Worm (Caenorhabditis elegans): ENCODE results near the gene fbxa-154.
A peak's percentile ranks its signal among the peaks of the same experiment; 100 is the strongest.

fbxa-154 gene

ce11 chrV:15572613-15573012 is 32.3 kb downstream of the fbxa-154 start, which contains the start of gene fbxa-94:
Gene fbxa-94 (plus strand): TSS chrV:15572913.
- TF ChIP-seq D1046.2 (GFP tag; IDR thresholded peaks at IDR 0.05) (no peak), mes-2 (tag; optimal IDR thresholded peaks at IDR 0.05; ENCODE audit: poor library complexity, severe bottlenecking) (no peak), nhr-6 (tag; optimal IDR thresholded peaks at IDR 0.05) (no peak), unc-130 (GFP tag; optimal IDR thresholded peaks at IDR 0.05) (no peak), nhr-237 (tag; optimal IDR thresholded peaks at IDR 0.05) (no peak), aly-2 (tag; optimal IDR thresholded peaks at IDR 0.05) (no peak), Y105C5A.15 (GFP tag; IDR thresholded peaks at IDR 0.05) (no peak)

DNA sequence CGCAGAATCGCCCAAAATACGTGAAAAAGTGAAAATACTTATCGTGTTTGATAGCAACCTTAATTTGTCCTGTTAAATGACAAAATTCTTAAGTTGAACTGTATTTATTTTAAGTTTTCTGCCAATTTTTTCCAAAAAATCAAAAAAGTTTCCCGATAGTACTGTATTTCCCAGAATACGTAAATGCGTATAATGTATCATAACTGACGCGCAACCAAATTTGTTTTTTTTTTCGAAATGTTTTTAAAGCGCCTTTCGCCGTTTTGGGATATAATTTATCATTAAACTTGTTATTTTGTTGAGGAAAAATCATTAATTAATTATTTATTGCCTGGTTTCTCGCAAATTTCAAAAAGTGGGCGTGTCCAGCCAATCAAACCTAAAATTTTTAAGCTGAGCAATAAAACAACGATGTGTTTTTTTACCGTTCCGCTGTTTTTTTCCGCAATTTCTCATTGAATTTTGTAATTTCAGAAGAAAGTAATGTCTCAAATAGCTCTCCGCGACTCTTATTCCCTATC is 33.9 kb downstream of the fbxa-154 start, which contains the start of gene fbxa-95:
Gene fbxa-95, plus strand, starts transcription at position 471 of the 521 bp plus-strand sequence.
- TF ChIP-seq cey-2 (tag; optimal IDR thresholded peaks at IDR 0.05; ENCODE audit: borderline replicate concordance, insufficient read depth) (no peak), dve-1 (tag; optimal IDR thresholded peaks at IDR 0.05; ENCODE audit: insufficient read depth) (no peak), Y48G9A.11 (GFP tag; IDR thresholded peaks at IDR 0.05) (0 out of 2 replicates have a peak, but pooled peaks have one; percentile 11), aha-1 (tag) (peak; percentile 55)

- TF ChIP-seq zip-11 (GFP tag; IDR thresholded peaks at IDR 0.05) (no peak), tra-1 (GFP tag; IDR thresholded peaks at IDR 0.05) (no peak), spr-3 (GFP tag; optimal IDR thresholded peaks at IDR 0.05) (no peak), lin-39 (tag; optimal IDR thresholded peaks at IDR 0.05) (no peak), attf-4 (tag; optimal IDR thresholded peaks at IDR 0.05) (no peak), nhr-11 (tag; optimal IDR thresholded peaks at IDR 0.05) (no peak), snpc-1.2 (GFP tag; IDR thresholded peaks at IDR 0.05) (no peak), hmg-1.1 (GFP tag; IDR thresholded peaks at IDR 0.05) (no peak), mdl-1 (tag; optimal IDR thresholded peaks at IDR 0.05) (no peak), fkh-10 (GFP tag; optimal IDR thresholded peaks at IDR 0.05) (no peak), tag-97 (GFP tag; IDR thresholded peaks at IDR 0.05) (no peak), Y48G9A.11 (GFP tag; IDR thresholded peaks at IDR 0.05) (peak; percentile 93), unc-130 (GFP tag; optimal IDR thresholded peaks at IDR 0.05) (no peak), ZK337.2 (GFP tag; IDR thresholded peaks at IDR 0.05) (no peak), F37D6.2 (tag; optimal IDR thresholded peaks at IDR 0.05) (no peak), daf-12 (tag; optimal IDR thresholded peaks at IDR 0.05) (no peak), unc-62 (GFP tag; optimal IDR thresholded peaks at IDR 0.05 in 1 of 2) (peak in 1 of 2 experiments; percentile 81), unc-62 (tag; optimal IDR thresholded peaks at IDR 0.05) (no peak), T20F7.1 (GFP tag; optimal IDR thresholded peaks at IDR 0.05) (peak; percentile 96), php-3 (GFP tag; IDR thresholded peaks at IDR 0.05) (no peak), gei-8 (GFP tag; optimal IDR thresholded peaks at IDR 0.05) (no peak), rbr-2 (tag; optimal IDR thresholded peaks at IDR 0.05) (no peak), set-16 (GFP tag; IDR thresholded peaks at IDR 0.05) (no peak), ceh-32 (tag; optimal IDR thresholded peaks at IDR 0.05; ENCODE audit: poor library complexity) (no peak), mep-1 (tag; optimal IDR thresholded peaks at IDR 0.05) (peak; percentile 70), daf-16 (GFP tag; optimal IDR thresholded peaks at IDR 0.05) (no peak), daf-16 (tag; optimal IDR thresholded peaks at IDR 0.05) (peak; percentile 50), nhr-10 (tag; optimal IDR thresholded peaks at IDR 0.05) (peak; percentile 85), nhr-76 (tag; optimal IDR thresholded peaks at IDR 0.05) (no peak), lin-29 (GFP tag; IDR thresholded peaks at IDR 0.05) (no peak), nhr-77 (tag; optimal IDR thresholded peaks at IDR 0.05) (peak; percentile 56), aly-2 (tag; optimal IDR thresholded peaks at IDR 0.05) (no peak), dmd-9 (GFP tag; IDR thresholded peaks at IDR 0.05) (no peak), aha-1 (tag) (no peak), egl-43 (GFP tag; IDR thresholded peaks at IDR 0.05) (no peak), lir-3 (tag; optimal IDR thresholded peaks at IDR 0.05) (no peak), saeg-2 (GFP tag; IDR thresholded peaks at IDR 0.05) (no peak), zag-1 (tag; optimal IDR thresholded peaks at IDR 0.05) (no peak), sdz-12 (GFP tag; optimal IDR thresholded peaks at IDR 0.05) (no peak)
Observed at ce11 chrV:15569702-15570430, 35.1 kb downstream of the fbxa-154 start, which contains the start of gene lsm-5. Gene lsm-5 (plus strand): TSS chrV:15570380.
